Fruit fly (Drosophila melanogaster): ENCODE data around the gene LSm-4.

Gene LSm-4

DNA sequence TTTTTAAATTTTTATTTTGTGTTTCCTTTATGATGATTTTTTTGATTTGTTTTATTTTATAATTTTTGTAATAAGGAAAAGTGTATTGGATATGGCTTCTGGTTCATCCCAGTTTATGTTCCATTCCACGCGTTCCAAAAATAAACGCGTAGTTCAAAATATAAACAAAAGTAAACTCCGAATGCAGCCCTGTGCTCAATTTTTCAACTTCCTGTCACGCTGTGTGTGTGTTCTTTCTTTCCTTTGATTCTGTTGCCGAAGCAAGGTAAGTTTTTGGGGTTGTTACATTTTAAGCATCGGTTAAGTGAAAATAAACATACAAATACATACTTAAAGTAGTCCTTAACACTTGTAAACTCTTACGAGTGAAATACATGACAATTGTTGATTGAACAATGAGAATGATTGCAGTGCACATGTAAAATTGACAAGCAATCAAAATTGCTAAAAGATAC lies 3.1 kb upstream of the LSm-4 start, which contains the start of the genes Ip259 and RpS27A (continued):
- peak; percentile 58 for TF ChIP-seq dati (GFP tag; IDR thresholded peaks at IDR 0.05)
- peak; percentile 18 for TF ChIP-seq CG6254 (GFP tag; optimal IDR thresholded peaks at IDR 0.05)
- TF ChIP-seq ham (GFP tag; IDR thresholded peaks at IDR 0.05): no peak
- TF ChIP-seq CG12744 (GFP tag; optimal IDR thresholded peaks at IDR 0.05): peak; percentile 55
- TF ChIP-seq sima (GFP tag; optimal IDR thresholded peaks at IDR 0.05): peak; percentile 43
- TF ChIP-seq CG8290 (GFP tag; optimal IDR thresholded peaks at IDR 0.05): peak; percentile 74
- peak in 1 of 2 experiments; percentile 63 for TF ChIP-seq CG8290 (tag; optimal IDR thresholded peaks at IDR 0.05)
- TF ChIP-seq oc (tag; optimal IDR thresholded peaks at IDR 0.05): no peak
- peak; percentile 69 for TF ChIP-seq CG10654 (GFP tag; optimal IDR thresholded peaks at IDR 0.05)
- no peak for TF ChIP-seq Ravus (GFP tag; IDR thresholded peaks at IDR 0.05)
- peak; percentile 79 for TF ChIP-seq CG2712 (tag; optimal IDR thresholded peaks at IDR 0.05)
- TF ChIP-seq CG10959 (GFP tag; IDR thresholded peaks at IDR 0.05): peak; percentile 41; the same call in 1 of the 2 replicates
- no peak; the same call in 1 of the 2 replicates for TF ChIP-seq ranshi (GFP tag; IDR thresholded peaks at IDR 0.05)
- no peak for TF ChIP-seq tll (GFP tag; optimal IDR thresholded peaks at IDR 0.05)
- TF ChIP-seq cato (GFP tag; optimal IDR thresholded peaks at IDR 0.05; ENCODE audit: borderline replicate concordance): peak; percentile 36
- no peak for TF ChIP-seq ind (GFP tag; optimal IDR thresholded peaks at IDR 0.05)
- peak; percentile 51 for TF ChIP-seq CG6683 (GFP tag; optimal IDR thresholded peaks at IDR 0.05)
- TF ChIP-seq nom (GFP tag; optimal IDR thresholded peaks at IDR 0.05): peak; percentile 83
- TF ChIP-seq CG7987 (GFP tag; optimal IDR thresholded peaks at IDR 0.05): peak; percentile 91
- no peak for TF ChIP-seq tx (GFP tag; optimal IDR thresholded peaks at IDR 0.05)
- peak; percentile 80 for TF ChIP-seq CG10209 (GFP tag; optimal IDR thresholded peaks at IDR 0.05)
- peak; percentile 71 for TF ChIP-seq H2.0 (GFP tag; IDR thresholded peaks at IDR 0.05)
- TF ChIP-seq CG2120 (GFP tag; optimal IDR thresholded peaks at IDR 0.05): peak; percentile 56
- peak; percentile 77 for TF ChIP-seq slou (GFP tag; optimal IDR thresholded peaks at IDR 0.05)
- no peak for TF ChIP-seq CG7963 (GFP tag; IDR thresholded peaks at IDR 0.05; ENCODE audit: partially characterized antibody)
- TF ChIP-seq dan (GFP tag; IDR thresholded peaks at IDR 0.05): no peak
- TF ChIP-seq D19B (GFP tag; optimal IDR thresholded peaks at IDR 0.05): peak; percentile 56
- TF ChIP-seq ash1 (GFP tag; optimal IDR thresholded peaks at IDR 0.05): no peak
- peak; percentile 60 for TF ChIP-seq CG10267 (tag; optimal IDR thresholded peaks at IDR 0.05)
- TF ChIP-seq nerfin-2 (GFP tag; IDR thresholded peaks at IDR 0.05; ENCODE audit: partially characterized antibody): no peak
- TF ChIP-seq CG9797 (GFP tag; optimal IDR thresholded peaks at IDR 0.05): peak; percentile 29
- peak; percentile 71 for TF ChIP-seq tio (GFP tag; optimal IDR thresholded peaks at IDR 0.05)
- TF ChIP-seq D19A (tag; optimal IDR thresholded peaks at IDR 0.05): peak; percentile 45
- peak; percentile 33 for TF ChIP-seq Hr3 (GFP tag; optimal IDR thresholded peaks at IDR 0.05)
- peak; percentile 61 for TF ChIP-seq lbe (GFP tag; optimal IDR thresholded peaks at IDR 0.05)
- TF ChIP-seq CG7372 (GFP tag; IDR thresholded peaks at IDR 0.05): peak; percentile 63; the same call in 1 of the 2 replicates
- peak; percentile 100 for TF ChIP-seq CG1603 (tag; optimal IDR thresholded peaks at IDR 0.05)
- TF ChIP-seq klu (GFP tag; IDR thresholded peaks at IDR 0.05): no peak
- peak; percentile 65 for TF ChIP-seq her (GFP tag; optimal IDR thresholded peaks at IDR 0.05)
- no peak for TF ChIP-seq Dfd (GFP tag; optimal IDR thresholded peaks at IDR 0.05)
- TF ChIP-seq Kr (GFP tag; optimal IDR thresholded peaks at IDR 0.05): no peak
- peak; percentile 100 for TF ChIP-seq MESR4 (GFP tag; optimal IDR thresholded peaks at IDR 0.05)
- TF ChIP-seq CG7928 (GFP tag; optimal IDR thresholded peaks at IDR 0.05): peak; percentile 69
- peak; percentile 22 for TF ChIP-seq CG6654 (GFP tag; optimal IDR thresholded peaks at IDR 0.05)
- peak; percentile 27 for TF ChIP-seq psq (GFP tag; optimal IDR thresholded peaks at IDR 0.05)
- no peak for TF ChIP-seq prd (optimal IDR thresholded peaks at IDR 0.05)
- peak; percentile 62; the same call in 2 of the 3 replicates for TF ChIP-seq prd (GFP tag; IDR thresholded peaks at IDR 0.05)
- peak in 1 of 2 experiments; percentile 61 for TF ChIP-seq bsh (GFP tag; optimal IDR thresholded peaks at IDR 0.05)
- peak; percentile 69 for TF ChIP-seq CG15011 (GFP tag; optimal IDR thresholded peaks at IDR 0.05)
- no peak for TF ChIP-seq cwo (GFP tag; optimal IDR thresholded peaks at IDR 0.05)
- no peak for TF ChIP-seq Taf1 (GFP tag; IDR thresholded peaks at IDR 0.05)

Measured in whole organism, embryonic.